Fruit fly (Drosophila melanogaster) whole organism, pupa: ENCODE results near the gene CG7970.

ENCODE experiments used
- CG10348 ChIP-seq: fragments of 200-800 bp; sonication (Bioruptor generic); IDR thresholded peaks from 2 replicates; pipeline ENCODE4 v1.3.6; 2022; ENCODE audit warnings: missing biosample characterization, missing genetic modification characterization
- CG12605 ChIP-seq: fragments of 200-800 bp; sonication (Bioruptor generic); IDR thresholded peaks from 2 replicates; pipeline ENCODE4 v1.3.6; 2022; ENCODE audit warnings: missing biosample characterization, missing genetic modification characterization
- CG13204 ChIP-seq: fragments of 200-800 bp; sonication (Bioruptor generic); optimal IDR thresholded peaks from 2 replicates; lab custom pipeline; 2018; ENCODE audit warnings: missing biosample characterization, mild to moderate bottlenecking, missing genetic modification characterization, moderate library complexity
- CG14655 ChIP-seq: fragments of 200-800 bp; sonication (Bioruptor generic); optimal IDR thresholded peaks from 3 replicates; lab custom pipeline; 2017; ENCODE audit warnings: mild to moderate bottlenecking, missing biosample characterization, missing genetic modification reagents, missing genetic modification characterization
- CG15710 ChIP-seq: fragments of 200-800 bp; sonication (Bioruptor generic); optimal IDR thresholded peaks from 2 replicates; lab custom pipeline; 2018; ENCODE audit warnings: missing biosample characterization, mild to moderate bottlenecking, missing genetic modification characterization, moderate library complexity
- CG17806 ChIP-seq: fragments of 200-800 bp; sonication (Bioruptor generic); optimal IDR thresholded peaks from 2 replicates; lab custom pipeline; 2018; ENCODE audit warnings: missing biosample characterization, mild to moderate bottlenecking, missing genetic modification characterization, moderate library complexity
- CG32121 ChIP-seq: fragments of 200-800 bp; sonication (Bioruptor generic); IDR thresholded peaks from 2 replicates; pipeline ENCODE4 v1.3.6; 2022; ENCODE audit warnings: missing biosample characterization, missing genetic modification characterization
- CG34367 ChIP-seq: fragments of 200-800 bp; sonication (Bioruptor generic); optimal IDR thresholded peaks from 2 replicates; lab custom pipeline; 2018; ENCODE audit warnings: missing biosample characterization, mild to moderate bottlenecking, missing genetic modification characterization
- CG4496 ChIP-seq: fragments of 200-800 bp; sonication (Bioruptor generic); IDR thresholded peaks from 3 replicates; pipeline ENCODE4 v1.3.6; 2022; ENCODE audit warnings: missing biosample characterization, missing genetic modification characterization
- CG8159 ChIP-seq: fragments of 200-800 bp; sonication (Bioruptor generic); optimal IDR thresholded peaks from 3 replicates; lab custom pipeline; 2018; ENCODE audit warnings: missing biosample characterization, mild to moderate bottlenecking, missing genetic modification characterization, moderate library complexity
- CG8301 ChIP-seq: fragments of 200-800 bp; sonication (Bioruptor generic); optimal IDR thresholded peaks from 2 replicates; lab custom pipeline; 2018; ENCODE audit warnings: missing biosample characterization, mild to moderate bottlenecking, missing genetic modification characterization
- CG9948 ChIP-seq: fragments of 200-800 bp; sonication (Bioruptor generic); optimal IDR thresholded peaks from 2 replicates; lab custom pipeline; 2018; ENCODE audit warnings: missing biosample characterization, mild to moderate bottlenecking, missing genetic modification characterization, moderate library complexity
- D1 ChIP-seq: fragments of 200-800 bp; sonication (Bioruptor generic); optimal IDR thresholded peaks from 2 replicates; lab custom pipeline; 2018; ENCODE audit warnings: missing biosample characterization, mild to moderate bottlenecking, missing genetic modification characterization, moderate library complexity
- EcR ChIP-seq: fragments of 200-800 bp; sonication (Bioruptor generic); optimal IDR thresholded peaks from 3 replicates; lab custom pipeline; 2019; ENCODE audit warnings: missing biosample characterization, missing genetic modification characterization, mild to moderate bottlenecking, moderate library complexity, missing genetic modification reagents
- Ets98B ChIP-seq: fragments of 200-800 bp; sonication (Bioruptor generic); IDR thresholded peaks from 2 replicates; pipeline ENCODE4 v1.3.6; 2022; ENCODE audit warnings: missing biosample characterization, missing genetic modification characterization
- Pif1A ChIP-seq: fragments of 200-800 bp; sonication (Bioruptor generic); optimal IDR thresholded peaks from 3 replicates; lab custom pipeline; 2016; ENCODE audit warnings: missing biosample characterization, missing genetic modification characterization
- Pif1B ChIP-seq: fragments of 200-800 bp; sonication (Bioruptor generic); optimal IDR thresholded peaks from 3 replicates; lab custom pipeline; 2016; ENCODE audit warnings: missing biosample characterization, missing genetic modification characterization
- Snoo ChIP-seq: fragments of 200-800 bp; sonication (Bioruptor generic); optimal IDR thresholded peaks from 3 replicates; lab custom pipeline; 2017; ENCODE audit warnings: missing biosample characterization, mild to moderate bottlenecking, missing genetic modification characterization, inconsistent platforms
- fd96Ca ChIP-seq: fragments of 200-800 bp; sonication (Bioruptor generic); IDR thresholded peaks from 3 replicates; pipeline ENCODE4 v1.3.6; 2022; ENCODE audit warnings: missing biosample characterization, missing genetic modification characterization
- gl ChIP-seq: fragments of 200-800 bp; sonication (Bioruptor generic); optimal IDR thresholded peaks from 2 replicates; lab custom pipeline; 2018; ENCODE audit warnings: missing biosample characterization, mild to moderate bottlenecking, missing genetic modification characterization
- rn ChIP-seq: fragments of 200-800 bp; sonication (Bioruptor generic); IDR thresholded peaks from 2 replicates; pipeline ENCODE4 v1.3.6; 2022; ENCODE audit warnings: missing biosample characterization, missing genetic modification characterization

Gene CG7970

DNA sequence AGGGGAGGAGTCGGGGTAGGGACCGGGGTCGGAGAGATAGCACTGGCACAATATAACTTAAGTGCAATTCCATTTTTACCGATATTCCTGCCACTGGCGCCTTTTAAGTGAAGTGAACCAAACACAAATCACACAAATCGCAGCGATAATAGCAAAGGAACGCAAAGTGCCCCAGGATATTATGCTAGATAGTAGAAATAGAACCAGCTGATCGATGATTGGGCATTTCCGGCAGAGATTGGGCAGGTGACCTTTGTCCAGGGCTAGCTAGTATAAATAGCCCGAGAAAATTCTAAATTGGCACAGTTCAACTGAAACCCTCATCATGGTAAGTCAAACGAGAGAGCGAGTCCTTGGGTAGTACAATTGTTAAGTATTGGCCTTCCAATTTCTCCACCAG, 41.8 kb downstream of the CG7970 start, which contains the start of gene CG12011:
Gene CG12011, plus strand, starts transcription at position 301 of the 400 bp plus-strand sequence.
- TF ChIP-seq CG13204 (GFP tag; lab: Kevin White, UChicago) = no peak
- no peak for TF ChIP-seq Snoo (tag; lab: Kevin White, UChicago)
- no peak for TF ChIP-seq CG8301 (tag; lab: Kevin White, UChicago)
- no peak for TF ChIP-seq Pif1A (GFP tag; lab: Kevin White, UChicago)
- TF ChIP-seq gl (tag; lab: Kevin White, UChicago) = no peak
- no peak for TF ChIP-seq rn (GFP tag; lab: Robert Waterston, UW)
- TF ChIP-seq CG4496 (GFP tag; lab: Robert Waterston, UW) = no peak
- TF ChIP-seq EcR (GFP tag; lab: Kevin White, UChicago) = no peak
- TF ChIP-seq Pif1B (GFP tag; lab: Kevin White, UChicago) = no peak
- TF ChIP-seq CG32121 = no peak
- no peak for TF ChIP-seq CG14655 (GFP tag; lab: Kevin White, UChicago)

DNA sequence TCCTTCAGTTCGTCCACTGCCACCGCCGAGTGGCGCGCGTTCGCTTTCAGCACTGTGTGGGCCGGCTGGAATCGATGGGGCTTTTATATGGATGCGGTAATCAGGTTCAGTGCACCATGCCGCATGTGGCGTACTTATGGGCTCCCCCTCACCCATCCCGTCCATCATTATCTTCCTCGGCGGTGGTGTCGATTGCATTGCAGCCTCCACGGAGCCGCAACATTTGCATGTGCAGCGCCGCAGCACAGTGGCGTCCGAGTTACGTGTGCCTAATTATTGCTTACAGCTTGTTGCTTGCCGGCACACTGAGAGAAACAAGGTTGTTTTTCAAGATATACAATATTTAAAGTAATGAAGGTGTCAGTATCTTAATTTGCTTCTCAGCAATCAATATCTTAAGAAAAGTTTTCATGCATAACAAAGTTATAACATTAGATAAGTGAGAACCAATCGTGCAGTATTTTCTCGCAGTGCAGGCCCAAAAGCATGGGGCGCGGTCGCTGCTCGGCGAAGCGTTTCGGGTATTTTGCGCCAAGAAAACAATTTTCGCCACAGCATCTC, 49.9 kb downstream of the CG7970 start, which contains the start of gene CG13931:
Gene CG13931, minus strand, starts transcription at position 41 of the 561 bp plus-strand sequence.
- TF ChIP-seq CG4496 (GFP tag; lab: Robert Waterston, UW) = peak; percentile 79
- peak; percentile 24 for TF ChIP-seq CG13204 (GFP tag; lab: Kevin White, UChicago)
- peak; percentile 68 for TF ChIP-seq CG34367 (tag; lab: Kevin White, UChicago)
- TF ChIP-seq CG8301 (tag; lab: Kevin White, UChicago) = peak; percentile 67
- peak; percentile 38 for TF ChIP-seq Snoo (tag; lab: Kevin White, UChicago)
- TF ChIP-seq gl (tag; lab: Kevin White, UChicago) = peak; percentile 58
- peak; percentile 55 for TF ChIP-seq Pif1B (GFP tag; lab: Kevin White, UChicago)
- peak; percentile 56 for TF ChIP-seq rn (GFP tag; lab: Robert Waterston, UW)
- TF ChIP-seq CG32121 = peak; percentile 78
- peak; percentile 60 for TF ChIP-seq EcR (GFP tag; lab: Kevin White, UChicago)
- no peak for TF ChIP-seq D1 (tag; lab: Kevin White, UChicago)
- 0 out of 2 replicates have a peak, but pooled peaks have one; percentile 25 for TF ChIP-seq CG10348 (GFP tag; lab: Robert Waterston, UW)
- peak; percentile 69 for TF ChIP-seq CG8159 (tag; lab: Kevin White, UChicago)
- TF ChIP-seq CG17806 (tag; lab: Kevin White, UChicago) = peak; percentile 61
- TF ChIP-seq fd96Ca = peak; percentile 81; the same call in 2 of the 3 replicates
- peak; percentile 61 for TF ChIP-seq Pif1A (GFP tag; lab: Kevin White, UChicago)
- TF ChIP-seq CG15710 (tag; lab: Kevin White, UChicago) = peak; percentile 64
- peak; percentile 58 for TF ChIP-seq CG12605 (GFP tag; lab: Robert Waterston, UW)
- peak; percentile 60 for TF ChIP-seq CG9948 (tag; lab: Kevin White, UChicago)
- peak; percentile 72 for TF ChIP-seq CG14655 (GFP tag; lab: Kevin White, UChicago)
- peak; percentile 78 for TF ChIP-seq Ets98B (GFP tag; lab: Robert Waterston, UW)
